Worm (Caenorhabditis elegans) whole organism, early embryonic: ENCODE measurements around the gene srh-251.

Source experiments
- ets-7 ChIP-seq: sonication (generic microtip); optimal IDR thresholded peaks from 2 replicates; lab custom pipeline; 2016; ENCODE audit warnings: missing genotype, missing genetic modification characterization, missing compliant biosample characterization
- hmg-4 ChIP-seq: fragments of 200-800 bp; sonication (Bioruptor generic); optimal IDR thresholded peaks from 2 replicates; lab custom pipeline; 2018; ENCODE audit warnings: mild to moderate bottlenecking, missing genetic modification characterization, missing compliant biosample characterization
- scrt-1 ChIP-seq: fragments of 200-800 bp; sonication (Bioruptor generic); IDR thresholded peaks from 2 replicates; pipeline ENCODE4 v1.3.6; 2022; ENCODE audit warnings: missing genetic modification characterization, missing compliant biosample characterization
- tra-4 ChIP-seq: sonication (generic microtip); optimal IDR thresholded peaks from 2 replicates; lab custom pipeline; 2017; ENCODE audit warnings: missing genetic modification characterization, missing compliant biosample characterization

DNA sequence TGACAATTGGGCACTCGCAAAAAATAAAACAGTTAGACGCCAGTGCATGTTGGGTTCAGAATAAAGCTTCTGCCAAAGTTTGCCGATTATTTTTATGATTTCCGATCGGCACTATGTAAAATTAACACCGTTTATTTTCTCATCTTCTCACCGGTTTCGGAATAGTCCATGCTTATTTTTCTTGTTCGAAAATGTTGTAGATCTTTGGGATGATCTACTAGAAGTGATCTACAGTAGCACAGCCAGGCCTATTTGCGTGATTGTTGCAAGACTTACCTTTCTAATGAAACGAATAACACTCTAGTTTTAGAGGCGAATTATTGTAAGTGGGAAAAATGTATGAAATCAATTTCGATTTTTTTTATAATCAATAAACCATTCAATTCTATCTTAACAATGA lies 29.1 kb downstream of the srh-251 start, which contains the start of gene clec-231:
- TF ChIP-seq scrt-1 (GFP tag; lab: Robert Waterston, UW) (no peak), tra-4 (no peak), ets-7 (no peak), hmg-4 (GFP tag; lab: Kevin White, UChicago) (no peak)
